Worm (Caenorhabditis elegans) whole organism, early embryonic: ENCODE measurements around the gene D2045.7.

Experiments used
- B0310.2 ChIP-seq: sonication (generic microtip); optimal IDR thresholded peaks from 2 replicates; lab custom pipeline; 2016; ENCODE audit warnings: mild to moderate bottlenecking, missing genetic modification characterization, missing compliant biosample characterization
- F13C5.2 ChIP-seq: sonication (generic microtip); optimal IDR thresholded peaks from 2 replicates; lab custom pipeline; 2017; ENCODE audit warnings: mild to moderate bottlenecking, missing genetic modification characterization, inconsistent platforms, missing compliant biosample characterization
- aly-1 ChIP-seq: sonication (generic microtip); optimal IDR thresholded peaks from 2 replicates; lab custom pipeline; 2016; ENCODE audit warnings: missing genetic modification characterization, missing compliant biosample characterization
- ama-1 ChIP-seq: fragments of 150-350 bp; optimal IDR thresholded peaks from 2 replicates; lab custom pipeline; 2014
- ceh-13 ChIP-seq: fragments of 200-800 bp; sonication (Bioruptor generic); optimal IDR thresholded peaks from 2 replicates; lab custom pipeline; 2018; ENCODE audit warnings: mild to moderate bottlenecking, missing genetic modification characterization, missing compliant biosample characterization
- ceh-36 ChIP-seq: sonication (generic microtip); optimal IDR thresholded peaks from 2 replicates; lab custom pipeline; 2016; ENCODE audit warnings: missing genetic modification characterization, inconsistent platforms, missing compliant biosample characterization
- ets-7 ChIP-seq: sonication (generic microtip); optimal IDR thresholded peaks from 2 replicates; lab custom pipeline; 2016; ENCODE audit warnings: missing genotype, missing genetic modification characterization, missing compliant biosample characterization
- flt-1 ChIP-seq: fragments of 200-800 bp; sonication (Bioruptor generic); IDR thresholded peaks from 2 replicates; pipeline ENCODE4 v1.3.6; 2022; ENCODE audit warnings: missing genetic modification characterization, missing compliant biosample characterization
- hmbx-1 ChIP-seq: sonication (generic microtip); optimal IDR thresholded peaks from 2 replicates; lab custom pipeline; 2016; ENCODE audit warnings: mild to moderate bottlenecking, missing genetic modification characterization, missing compliant biosample characterization
- hmg-4 ChIP-seq: fragments of 200-800 bp; sonication (Bioruptor generic); optimal IDR thresholded peaks from 2 replicates; lab custom pipeline; 2018; ENCODE audit warnings: mild to moderate bottlenecking, missing genetic modification characterization, missing compliant biosample characterization
- hnd-1 ChIP-seq: sonication (generic microtip); optimal IDR thresholded peaks from 2 replicates; lab custom pipeline; 2016; ENCODE audit warnings: missing genetic modification characterization, missing compliant biosample characterization
- pes-1 ChIP-seq: fragments of 200-800 bp; sonication (Bioruptor generic); IDR thresholded peaks from 2 replicates; pipeline ENCODE4 v1.3.6; 2022; ENCODE audit warnings: missing genetic modification reagents, missing genetic modification characterization, missing compliant biosample characterization
- scrt-1 ChIP-seq: fragments of 200-800 bp; sonication (Bioruptor generic); IDR thresholded peaks from 2 replicates; pipeline ENCODE4 v1.3.6; 2022; ENCODE audit warnings: missing genetic modification characterization, missing compliant biosample characterization
- sea-1 ChIP-seq: fragments of 200-800 bp; sonication (Bioruptor generic); conservative IDR thresholded peaks from 2 replicates; pipeline ENCODE4 v1.3.6; 2022; ENCODE audit warnings: missing genetic modification characterization, missing compliant biosample characterization
- tbx-11 ChIP-seq: fragments of 200-800 bp; sonication (Bioruptor generic); IDR thresholded peaks from 2 replicates; pipeline ENCODE4 v1.3.6; 2022; ENCODE audit warnings: missing genetic modification characterization, missing compliant biosample characterization
- tbx-37 ChIP-seq: fragments of 200-800 bp; sonication (Bioruptor generic); conservative IDR thresholded peaks from 2 replicates; pipeline ENCODE4 v1.3.6; 2022; ENCODE audit warnings: missing genetic modification reagents, missing genetic modification characterization, missing compliant biosample characterization
- tra-4 ChIP-seq: sonication (generic microtip); optimal IDR thresholded peaks from 2 replicates; lab custom pipeline; 2017; ENCODE audit warnings: missing genetic modification characterization, missing compliant biosample characterization

The D2045.7 gene

DNA sequence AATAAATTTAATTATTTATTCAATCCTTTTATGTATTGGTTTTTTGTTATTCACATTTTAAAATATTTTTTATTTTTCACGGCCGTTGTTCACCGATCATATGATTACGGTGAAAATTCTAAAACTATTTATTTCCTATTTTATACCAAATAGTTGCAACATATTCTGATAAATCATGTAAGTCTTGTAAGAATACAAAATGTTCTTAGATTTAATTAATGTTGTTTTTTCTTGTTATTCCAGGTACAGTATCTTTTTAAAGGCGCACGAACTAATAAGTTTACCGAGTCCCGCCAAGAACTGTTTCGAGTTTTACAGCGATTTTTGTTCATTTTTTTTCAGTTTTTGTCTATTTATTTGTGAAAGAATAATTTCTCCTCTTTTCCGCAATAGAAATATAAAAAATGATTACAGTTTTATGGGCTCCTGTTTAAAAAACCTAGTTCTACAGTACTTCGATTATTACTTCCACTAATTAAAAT, 9.7 kb upstream of the D2045.7 start, which contains the start of gene D2045.5:
TSS of gene D2045.5 (minus strand) at position 51 of the 482 bp plus-strand sequence.
- TF ChIP-seq ama-1 (lab: Kevin White, UChicago) = no peak
- no peak for TF ChIP-seq tra-4 (tag; lab: Kevin White, UChicago)
- TF ChIP-seq flt-1 (GFP tag; lab: Robert Waterston, UW) = no peak
- no peak for TF ChIP-seq B0310.2 (tag; lab: Kevin White, UChicago)
- no peak for TF ChIP-seq hmbx-1 (tag; lab: Kevin White, UChicago)
- TF ChIP-seq pes-1 (GFP tag; lab: Robert Waterston, UW) = no peak
- no peak for TF ChIP-seq sea-1 (GFP tag; lab: Robert Waterston, UW)
- no peak for TF ChIP-seq tbx-37 (GFP tag; lab: Robert Waterston, UW)
- TF ChIP-seq ceh-13 = no peak
- TF ChIP-seq hmg-4 (GFP tag; lab: Kevin White, UChicago) = no peak
- TF ChIP-seq aly-1 = no peak
- no peak for TF ChIP-seq hnd-1 (tag; lab: Kevin White, UChicago)
- TF ChIP-seq ceh-36 = no peak

DNA sequence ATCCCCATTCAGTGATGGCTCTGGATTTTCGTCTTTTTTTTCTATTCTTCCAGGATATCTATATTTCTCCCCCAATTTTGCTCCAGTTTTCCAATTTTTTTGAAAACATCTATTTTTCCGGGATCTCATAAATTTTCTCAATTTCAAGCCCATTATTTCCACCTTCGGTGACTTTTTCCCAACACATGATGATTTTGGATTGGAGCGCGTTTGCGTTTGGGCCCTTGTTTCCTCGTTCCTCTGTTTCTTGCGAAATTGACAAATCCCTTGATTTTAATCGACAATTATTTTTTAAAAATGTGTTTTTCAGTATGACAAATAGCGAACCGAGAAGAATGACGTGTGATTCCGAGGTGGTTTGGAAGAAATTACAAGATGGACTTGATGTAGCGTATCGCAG, 8.4 kb upstream of the D2045.7 start, which contains the start of gene cul-1:
TSS of gene cul-1 (plus strand) at position 311 of the 400 bp plus-strand sequence.
- TF ChIP-seq tbx-37 (GFP tag; lab: Robert Waterston, UW) (no peak), flt-1 (GFP tag; lab: Robert Waterston, UW) (no peak), sea-1 (GFP tag; lab: Robert Waterston, UW) (no peak), ama-1 (lab: Kevin White, UChicago) (no peak), tbx-11 (GFP tag; lab: Robert Waterston, UW) (no peak), B0310.2 (tag; lab: Kevin White, UChicago) (no peak), tra-4 (tag; lab: Kevin White, UChicago) (no peak), hnd-1 (tag; lab: Kevin White, UChicago) (no peak), ceh-13 (no peak), ets-7 (no peak)

DNA sequence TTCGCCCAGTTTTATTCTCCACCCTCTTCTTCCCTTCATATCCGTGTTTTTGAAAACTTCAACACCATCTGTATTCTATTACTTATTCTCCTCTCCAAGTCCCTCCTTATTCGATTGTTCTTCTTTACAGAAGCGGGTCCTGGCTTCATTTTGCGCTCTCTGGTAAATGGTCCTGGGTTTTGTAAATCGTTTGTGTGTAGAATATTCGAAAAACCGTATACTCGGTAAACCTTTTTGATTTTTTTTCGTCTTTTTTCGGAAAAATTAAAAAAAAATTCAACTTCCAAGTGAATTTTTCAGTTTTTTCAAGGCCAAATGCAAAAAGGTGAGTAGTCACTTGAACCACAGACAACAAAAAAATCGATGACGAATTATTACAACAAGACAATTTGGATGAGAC, 4.3 kb upstream of the D2045.7 start, which contains the start of gene D2045.9:
TSS of gene D2045.9 (plus strand) at position 301 of the 400 bp plus-strand sequence.
- TF ChIP-seq sea-1 (GFP tag; lab: Robert Waterston, UW) (no peak), aly-1 (no peak), B0310.2 (tag; lab: Kevin White, UChicago) (no peak), ceh-13 (no peak), hmg-4 (GFP tag; lab: Kevin White, UChicago) (no peak), tbx-37 (GFP tag; lab: Robert Waterston, UW) (no peak)

DNA sequence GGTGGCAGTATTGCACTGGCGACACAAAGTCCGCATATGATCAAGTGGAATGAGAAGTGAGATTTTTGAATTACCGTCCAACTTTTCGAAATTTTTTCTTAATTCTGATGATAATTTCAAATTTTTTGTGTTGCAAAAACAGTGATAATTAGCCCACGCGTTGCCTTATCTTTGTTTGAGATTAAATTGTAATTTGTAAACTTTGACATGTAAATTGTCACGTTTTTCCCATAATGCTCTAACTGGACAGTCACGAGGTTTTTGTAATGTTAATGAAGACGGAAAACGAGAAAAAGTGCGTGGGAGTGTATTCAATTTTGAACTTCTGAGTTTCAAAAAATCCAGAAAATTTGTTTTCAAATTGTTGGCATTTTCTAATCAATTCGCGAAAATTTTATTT, 2.2 kb downstream of the D2045.7 start:
- TF ChIP-seq scrt-1 (no peak), ets-7 (no peak), flt-1 (GFP tag; lab: Robert Waterston, UW) (no peak), tbx-11 (GFP tag; lab: Robert Waterston, UW) (no peak), ama-1 (lab: Kevin White, UChicago) (no peak), aly-1 (no peak)

DNA sequence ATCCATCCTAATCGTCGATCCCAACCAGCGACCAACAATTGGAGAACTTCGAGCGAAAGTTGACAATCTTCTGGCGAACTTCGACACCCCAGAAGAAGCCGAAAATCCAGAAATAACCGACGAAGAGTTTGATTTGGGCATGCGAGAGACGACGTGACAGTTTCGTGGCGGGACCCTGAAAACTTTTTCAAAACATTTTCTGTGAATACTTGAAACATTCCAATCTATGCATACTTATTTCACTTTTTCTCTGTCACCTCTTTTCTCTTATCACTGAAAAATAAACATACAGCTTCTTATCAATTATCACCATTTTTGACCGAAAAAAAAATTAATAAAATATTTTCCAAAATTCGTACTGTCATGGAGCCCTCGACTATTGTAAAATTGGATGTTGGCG, 2.7 kb downstream of the D2045.7 start, which contains the start of gene D2045.8:
TSS of gene D2045.8 (plus strand) at position 301 of the 400 bp plus-strand sequence.
- TF ChIP-seq F13C5.2 (tag; lab: Kevin White, UChicago) = no peak
- no peak for TF ChIP-seq tbx-37 (GFP tag; lab: Robert Waterston, UW)
- TF ChIP-seq sea-1 (GFP tag; lab: Robert Waterston, UW) = no peak
- TF ChIP-seq ama-1 (lab: Kevin White, UChicago) = no peak
- no peak for TF ChIP-seq pes-1 (GFP tag; lab: Robert Waterston, UW)
- no peak for TF ChIP-seq tra-4 (tag; lab: Kevin White, UChicago)
- TF ChIP-seq scrt-1 = no peak
- TF ChIP-seq flt-1 (GFP tag; lab: Robert Waterston, UW) = no peak
- TF ChIP-seq ceh-36 = no peak

DNA sequence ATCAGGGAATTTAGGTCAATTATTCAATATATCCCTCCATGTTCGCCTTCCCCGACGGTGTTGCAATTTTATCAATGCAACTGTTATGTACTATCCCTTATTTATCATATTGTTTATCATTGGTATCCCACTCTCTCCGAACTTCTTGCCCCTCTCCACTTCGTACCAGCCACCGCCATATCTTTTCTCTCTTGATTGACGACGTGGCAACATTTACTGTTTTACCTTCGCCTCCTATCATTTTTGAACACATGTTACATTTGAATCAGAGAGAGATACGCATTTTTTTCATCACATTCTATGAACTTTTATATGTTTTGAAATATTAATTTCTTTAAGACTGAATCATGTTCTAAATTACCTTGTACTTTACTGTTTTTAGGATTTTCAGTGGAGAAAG, 7.2 kb downstream of the D2045.7 start:
- TF ChIP-seq hmg-4 (GFP tag; lab: Kevin White, UChicago) (no peak), pes-1 (GFP tag; lab: Robert Waterston, UW) (no peak), flt-1 (GFP tag; lab: Robert Waterston, UW) (no peak), aly-1 (no peak), tra-4 (tag; lab: Kevin White, UChicago) (no peak), ama-1 (lab: Kevin White, UChicago) (no peak), tbx-11 (GFP tag; lab: Robert Waterston, UW) (no peak), ets-7 (no peak), hmbx-1 (tag; lab: Kevin White, UChicago) (no peak), scrt-1 (no peak)

DNA sequence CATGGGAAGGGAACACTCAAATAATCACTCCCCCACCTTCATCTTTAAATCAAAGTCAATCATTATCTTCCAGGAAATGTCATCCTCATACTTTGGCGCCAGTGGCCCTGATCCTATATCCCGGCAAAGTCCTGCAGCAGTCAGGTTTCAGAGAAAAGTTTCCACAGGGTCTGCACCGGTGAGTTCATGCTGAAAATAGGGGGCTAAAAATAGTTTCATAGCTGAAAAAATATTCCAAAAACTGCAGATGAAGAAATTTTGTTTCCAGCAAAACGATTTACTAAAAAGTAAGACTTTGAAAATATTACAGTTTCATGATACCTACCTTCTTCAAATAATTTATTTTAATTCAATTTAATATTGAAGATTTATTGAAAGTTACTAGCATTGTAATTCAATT, 8.8 kb downstream of the D2045.7 start, which contains the start of gene ptr-25:
TSS of gene ptr-25 (plus strand) at position 73 of the 400 bp plus-strand sequence.
- TF ChIP-seq hnd-1 (tag; lab: Kevin White, UChicago) = no peak
- no peak for TF ChIP-seq sea-1 (GFP tag; lab: Robert Waterston, UW)
- no peak for TF ChIP-seq scrt-1
- no peak for TF ChIP-seq hmbx-1 (tag; lab: Kevin White, UChicago)
- no peak for TF ChIP-seq hmg-4 (GFP tag; lab: Kevin White, UChicago)
- TF ChIP-seq B0310.2 (tag; lab: Kevin White, UChicago) = no peak
- no peak for TF ChIP-seq tra-4 (tag; lab: Kevin White, UChicago)
- no peak for TF ChIP-seq flt-1 (GFP tag; lab: Robert Waterston, UW)
- TF ChIP-seq ama-1 (lab: Kevin White, UChicago) = no peak
- TF ChIP-seq ets-7 = no peak
- TF ChIP-seq F13C5.2 (tag; lab: Kevin White, UChicago) = no peak
- no peak for TF ChIP-seq ceh-36
- no peak for TF ChIP-seq tbx-11 (GFP tag; lab: Robert Waterston, UW)
- no peak for TF ChIP-seq pes-1 (GFP tag; lab: Robert Waterston, UW)
- TF ChIP-seq ceh-13 = no peak
- no peak for TF ChIP-seq tbx-37 (GFP tag; lab: Robert Waterston, UW)
- TF ChIP-seq aly-1 = no peak
